Worm (Caenorhabditis elegans) whole organism, mixed stage, embryonic: Measurements from ENCODE around the gene F56H9.2.

Experiments used
- M03D4.4 ChIP-seq: sonication (generic microtip); optimal IDR thresholded peaks from 2 replicates; lab custom pipeline; 2017; ENCODE audit warnings: mild to moderate bottlenecking, missing genetic modification characterization, missing compliant biosample characterization
- bed-3 ChIP-seq: fragments of 200-800 bp; sonication (Bioruptor generic); optimal IDR thresholded peaks from 3 replicates; lab custom pipeline; 2018; ENCODE audit warnings: mild to moderate bottlenecking, missing genetic modification characterization, moderate library complexity, missing compliant biosample characterization
- blmp-1 ChIP-seq: fragments of 150-350 bp; optimal IDR thresholded peaks from 2 replicates; lab custom pipeline; 2014; ENCODE audit warnings: missing biosample characterization, missing genetic modification characterization
- ceh-39 ChIP-seq: fragments of 150-350 bp; optimal IDR thresholded peaks from 2 replicates; lab custom pipeline; 2014; ENCODE audit warnings: missing biosample characterization, missing genetic modification characterization
- ces-1 ChIP-seq: fragments of 150-350 bp; optimal IDR thresholded peaks from 2 replicates; lab custom pipeline; 2014; ENCODE audit warnings: missing biosample characterization, missing genetic modification reagents, missing genetic modification characterization
- drap-1 ChIP-seq: fragments of 200-800 bp; sonication (Bioruptor generic); optimal IDR thresholded peaks from 3 replicates; lab custom pipeline; 2018; ENCODE audit warnings: mild to moderate bottlenecking, missing genetic modification characterization, missing compliant biosample characterization
- elt-1 ChIP-seq: sonication (generic microtip); optimal IDR thresholded peaks from 2 replicates; lab custom pipeline; 2017; ENCODE audit warnings: missing genetic modification characterization, mild to moderate bottlenecking, missing compliant biosample characterization, antibody characterized with exemption, moderate library complexity, borderline replicate concordance; ENCODE audit not compliant: insufficient read depth
- elt-3 ChIP-seq: fragments of 150-350 bp; optimal IDR thresholded peaks from 2 replicates; lab custom pipeline; 2014; ENCODE audit warnings: missing biosample characterization, missing genetic modification characterization
- flh-1 ChIP-seq: fragments of 200-800 bp; sonication (Bioruptor generic); optimal IDR thresholded peaks from 2 replicates; lab custom pipeline; 2018; ENCODE audit warnings: mild to moderate bottlenecking, missing genetic modification characterization, moderate library complexity, missing compliant biosample characterization
- ham-2 ChIP-seq: fragments of 200-800 bp; sonication (Bioruptor generic); optimal IDR thresholded peaks from 2 replicates; lab custom pipeline; 2018; ENCODE audit warnings: mild to moderate bottlenecking, missing genetic modification characterization, missing compliant biosample characterization
- lin-13 ChIP-seq: fragments of 150-350 bp; optimal IDR thresholded peaks from 2 replicates; lab custom pipeline; 2014; ENCODE audit warnings: missing biosample characterization, missing genetic modification characterization
- lsy-2 ChIP-seq: fragments of 150-350 bp; optimal IDR thresholded peaks from 2 replicates; lab custom pipeline; 2014; ENCODE audit warnings: missing biosample characterization, missing genetic modification characterization
- mep-1 ChIP-seq: fragments of 150-350 bp; optimal IDR thresholded peaks from 2 replicates; lab custom pipeline; 2017; ENCODE audit warnings: missing biosample characterization, missing genetic modification reagents, missing genetic modification characterization, inconsistent platforms
- nhr-12 ChIP-seq: fragments of 150-350 bp; optimal IDR thresholded peaks from 2 replicates; lab custom pipeline; 2014; ENCODE audit warnings: missing biosample characterization, missing genetic modification characterization
- nhr-2 ChIP-seq: fragments of 150-350 bp; optimal IDR thresholded peaks from 2 replicates; lab custom pipeline; 2014; ENCODE audit warnings: missing biosample characterization, missing genetic modification characterization
- nhr-237 ChIP-seq: fragments of 150-350 bp; optimal IDR thresholded peaks from 2 replicates; lab custom pipeline; 2014; ENCODE audit warnings: missing biosample characterization, missing genetic modification characterization
- nhr-28 ChIP-seq: fragments of 150-350 bp; optimal IDR thresholded peaks from 2 replicates; lab custom pipeline; 2014; ENCODE audit warnings: missing biosample characterization, missing genetic modification characterization
- pha-4 ChIP-seq: fragments of 150-350 bp; optimal IDR thresholded peaks from 2 replicates; lab custom pipeline; 2018; ENCODE audit warnings: missing biosample characterization, missing genetic modification reagents, missing genetic modification characterization
- sem-2 ChIP-seq: fragments of 200-800 bp; sonication (Bioruptor generic); optimal IDR thresholded peaks from 2 replicates; lab custom pipeline; 2018; ENCODE audit warnings: mild to moderate bottlenecking, missing genetic modification characterization, missing compliant biosample characterization
- snpc-4 ChIP-seq: fragments of 150-350 bp; optimal IDR thresholded peaks from 2 replicates; lab custom pipeline; 2014; ENCODE audit warnings: missing biosample characterization, missing genetic modification characterization
- sptf-1 ChIP-seq: sonication (generic microtip); optimal IDR thresholded peaks from 2 replicates; lab custom pipeline; 2017; ENCODE audit warnings: mild to moderate bottlenecking, missing genetic modification characterization, moderate library complexity, missing compliant biosample characterization
- unc-120 ChIP-seq: sonication (generic microtip); optimal IDR thresholded peaks from 2 replicates; lab custom pipeline; 2017; ENCODE audit warnings: missing genetic modification characterization, missing compliant biosample characterization; ENCODE audit not compliant: poor library complexity, severe bottlenecking
- zip-8 ChIP-seq: fragments of 150-350 bp; optimal IDR thresholded peaks from 2 replicates; lab custom pipeline; 2014; ENCODE audit warnings: missing biosample characterization, missing genetic modification characterization
- ztf-11 ChIP-seq: fragments of 150-350 bp; optimal IDR thresholded peaks from 2 replicates; lab custom pipeline; 2014; ENCODE audit warnings: missing biosample characterization, missing genetic modification characterization

The F56H9.2 gene

ce11 chrV:12663386-12663785, 25.9 kb downstream of the F56H9.2 start:
- TF ChIP-seq nhr-12 (tag; lab: Kevin White, UChicago) (no peak), ceh-39 (tag; lab: Kevin White, UChicago) (no peak), nhr-2 (no peak), drap-1 (no peak), pha-4 (tag; lab: Kevin White, UChicago) (no peak)
- TF ChIP-seq, all 35 proteins: peak for 0

ce11 chrV:12667397-12667796, 29.9 kb downstream of the F56H9.2 start:
- TF ChIP-seq ham-2 (GFP tag; lab: Kevin White, UChicago), result no peak
- no peak for TF ChIP-seq elt-1 (tag; lab: Kevin White, UChicago)
- TF ChIP-seq sem-2 (GFP tag; lab: Kevin White, UChicago), result no peak
- no peak for TF ChIP-seq elt-3
- TF ChIP-seq, all 35 proteins: peak for 0

ce11 chrV:12667926-12668325, 30.5 kb downstream of the F56H9.2 start, which contains the start of gene W05B10.4:
Gene W05B10.4, plus strand, starts transcription at chrV:12668226.
- TF ChIP-seq flh-1 (GFP tag; lab: Kevin White, UChicago), result no peak

DNA sequence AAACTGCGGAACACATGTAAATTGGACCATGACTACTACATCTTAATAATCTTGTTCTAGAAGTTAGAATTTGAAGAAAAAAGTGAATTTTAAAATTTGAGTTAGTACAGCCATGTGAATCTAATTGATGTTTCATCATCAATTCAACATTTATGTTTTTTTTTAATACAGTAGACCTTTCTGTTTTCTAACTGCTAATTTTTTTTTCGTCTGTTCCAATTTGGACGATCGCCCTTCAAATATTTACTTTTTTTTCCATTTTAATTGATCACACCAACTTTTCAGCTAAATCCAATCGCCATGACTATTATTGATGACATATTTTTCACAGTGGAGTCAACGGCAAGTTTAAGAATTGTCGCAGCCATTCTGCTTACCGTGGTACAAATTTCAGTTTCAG, 33.1 kb downstream of the F56H9.2 start, which contains the start of gene srx-116:
TSS of gene srx-116 (plus strand) at position 301 of the 400 bp plus-strand sequence.
- no peak for TF ChIP-seq sptf-1 (tag; lab: Kevin White, UChicago)
- TF ChIP-seq bed-3, result no peak
- TF ChIP-seq zip-8 (tag; lab: Kevin White, UChicago), result no peak
- TF ChIP-seq elt-1 (tag; lab: Kevin White, UChicago), result no peak

ce11 chrV:12673745-12674144, 36.3 kb downstream of the F56H9.2 start:
- TF ChIP-seq ces-1 (GFP tag; lab: Kevin White, UChicago) (no peak), lsy-2 (tag; lab: Kevin White, UChicago) (no peak), snpc-4 (tag; lab: Kevin White, UChicago) (no peak), drap-1 (no peak), lin-13 (tag; lab: Kevin White, UChicago) (no peak), mep-1 (tag; lab: Kevin White, UChicago) (no peak), nhr-28 (tag; lab: Kevin White, UChicago) (no peak), nhr-12 (tag; lab: Kevin White, UChicago) (no peak), elt-3 (no peak), zip-8 (tag; lab: Kevin White, UChicago) (no peak), blmp-1 (tag; lab: Kevin White, UChicago) (no peak), pha-4 (tag; lab: Kevin White, UChicago) (no peak), ztf-11 (no peak), elt-1 (tag; lab: Kevin White, UChicago) (no peak), ceh-39 (tag; lab: Kevin White, UChicago) (no peak)

DNA sequence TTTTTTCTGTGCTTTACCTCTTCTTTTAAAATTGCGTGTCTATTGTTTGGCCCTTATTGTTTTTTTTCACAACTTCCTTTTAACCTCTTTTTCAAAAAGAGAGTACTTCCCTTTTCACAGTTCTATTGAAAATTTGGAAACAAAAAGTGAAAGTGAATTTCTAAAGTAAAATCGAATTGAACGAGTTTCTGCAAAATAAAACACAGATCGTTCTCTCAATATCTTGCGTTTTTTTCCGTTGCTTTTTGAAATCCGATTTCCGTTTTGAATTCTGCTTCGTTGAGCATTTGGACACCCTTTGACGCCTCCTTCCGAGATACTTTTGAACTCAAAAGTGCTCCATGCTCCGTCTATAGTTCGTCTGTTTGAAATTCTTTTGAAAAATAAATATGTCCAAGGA, 38.8 kb downstream of the F56H9.2 start:
- TF ChIP-seq sptf-1 (tag; lab: Kevin White, UChicago), result no peak

ce11 chrV:12679292-12679691, 41.8 kb downstream of the F56H9.2 start:
- no peak for TF ChIP-seq unc-120 (tag; lab: Kevin White, UChicago)
- no peak for TF ChIP-seq drap-1

ce11 chrV:12679807-12680206, 42.3 kb downstream of the F56H9.2 start, which contains the start of gene frpr-15:
Gene frpr-15, plus strand, starts transcription at chrV:12680107.
- TF ChIP-seq flh-1 (GFP tag; lab: Kevin White, UChicago), result no peak
- TF ChIP-seq bed-3, result no peak
- no peak for TF ChIP-seq nhr-2
- no peak for TF ChIP-seq unc-120 (tag; lab: Kevin White, UChicago)
- TF ChIP-seq ceh-39 (tag; lab: Kevin White, UChicago), result no peak
- TF ChIP-seq lsy-2 (tag; lab: Kevin White, UChicago), result no peak
- TF ChIP-seq M03D4.4, result no peak
- TF ChIP-seq ztf-11, result no peak
- no peak for TF ChIP-seq sem-2 (GFP tag; lab: Kevin White, UChicago)
- no peak for TF ChIP-seq pha-4 (tag; lab: Kevin White, UChicago)
- no peak for TF ChIP-seq nhr-28 (tag; lab: Kevin White, UChicago)
- no peak for TF ChIP-seq nhr-237 (tag; lab: Kevin White, UChicago)
- no peak for TF ChIP-seq ham-2 (GFP tag; lab: Kevin White, UChicago)
